Worm (Caenorhabditis elegans) whole organism, late embryonic: Measurements from ENCODE around the gene aakg-1.
A peak's percentile ranks its signal among the peaks of the same experiment; 100 is the strongest.

Experiments used
- C08G9.2 ChIP-seq: sonication (generic microtip); optimal IDR thresholded peaks from 2 replicates; lab custom pipeline; 2016; ENCODE audit warnings: mild to moderate bottlenecking, missing genetic modification characterization, moderate library complexity, missing compliant biosample characterization
- ama-1 ChIP-seq: fragments of 150-350 bp; optimal IDR thresholded peaks from 2 replicates; lab custom pipeline; 2014
- ceh-31 ChIP-seq: sonication (generic microtip); optimal IDR thresholded peaks from 2 replicates; lab custom pipeline; 2016; ENCODE audit warnings: missing genetic modification characterization, missing compliant biosample characterization
- elt-2 ChIP-seq: sonication (generic microtip); optimal IDR thresholded peaks from 2 replicates; lab custom pipeline; 2016; ENCODE audit warnings: missing genetic modification reagents, missing genetic modification characterization, missing compliant biosample characterization
- ets-4 ChIP-seq: sonication (generic microtip); optimal IDR thresholded peaks from 2 replicates; lab custom pipeline; 2016; ENCODE audit warnings: missing genetic modification characterization, missing compliant biosample characterization
- eyg-1 ChIP-seq: sonication (generic microtip); optimal IDR thresholded peaks from 2 replicates; lab custom pipeline; 2016; ENCODE audit warnings: missing genotype, missing genetic modification characterization, missing compliant biosample characterization
- nhr-11 ChIP-seq: fragments of 150-350 bp; optimal IDR thresholded peaks from 2 replicates; lab custom pipeline; 2014; ENCODE audit warnings: missing biosample characterization, missing genetic modification characterization
- npax-4 ChIP-seq: sonication (generic microtip); optimal IDR thresholded peaks from 2 replicates; lab custom pipeline; 2016; ENCODE audit warnings: missing genetic modification characterization, missing compliant biosample characterization
- pha-4 ChIP-seq: fragments of 150-350 bp; optimal IDR thresholded peaks from 2 replicates; lab custom pipeline; 2018; ENCODE audit warnings: missing biosample characterization, missing genetic modification reagents, missing genetic modification characterization
- pqm-1 ChIP-seq: sonication (generic microtip); optimal IDR thresholded peaks from 2 replicates; lab custom pipeline; 2016; ENCODE audit warnings: missing genetic modification characterization, missing compliant biosample characterization
- syd-9 ChIP-seq: sonication (generic microtip); optimal IDR thresholded peaks from 2 replicates; lab custom pipeline; 2016; ENCODE audit warnings: mild to moderate bottlenecking, missing genetic modification characterization, moderate library complexity, missing compliant biosample characterization
- unc-42 ChIP-seq: sonication (generic microtip); optimal IDR thresholded peaks from 2 replicates; lab custom pipeline; 2016; ENCODE audit warnings: missing genotype, missing genetic modification characterization, missing compliant biosample characterization
- unc-86 ChIP-seq: sonication (generic microtip); optimal IDR thresholded peaks from 2 replicates; lab custom pipeline; 2016; ENCODE audit warnings: missing genetic modification characterization, missing compliant biosample characterization

ce11 chrIII:12598418-12599330 lies 23.5 kb upstream of the aakg-1 start:
- TF ChIP-seq npax-4 (tag; lab: Kevin White, UChicago) (no peak), syd-9 (no peak), unc-86 (peak; percentile 58), unc-42 (tag; lab: Kevin White, UChicago) (peak; percentile 67), ets-4 (tag; lab: Kevin White, UChicago) (no peak), nhr-11 (tag; lab: Kevin White, UChicago) (no peak), elt-2 (tag; lab: Kevin White, UChicago) (no peak), eyg-1 (tag; lab: Kevin White, UChicago) (no peak), pqm-1 (tag; lab: Kevin White, UChicago) (no peak), ama-1 (lab: Kevin White, UChicago) (peak; percentile 92), C08G9.2 (tag; lab: Kevin White, UChicago) (no peak), ceh-31 (tag; lab: Kevin White, UChicago) (peak; percentile 40), pha-4 (tag; lab: Kevin White, UChicago) (no peak)
